Worm (Caenorhabditis elegans): ENCODE data around the gene W02F12.4.

ce11 chrV:6753257-6753656, 46.5 kb upstream of the W02F12.4 start:
- TF ChIP-seq ztf-29 (GFP tag; IDR thresholded peaks at IDR 0.05) (no peak), T22C8.4 (GFP tag; IDR thresholded peaks at IDR 0.05) (no peak), flt-1 (GFP tag; IDR thresholded peaks at IDR 0.05) (no peak), med-1 (GFP tag; optimal IDR thresholded peaks at IDR 0.05; ENCODE audit: insufficient read depth) (no peak), ref-1 (GFP tag; conservative IDR thresholded peaks at IDR 0.05) (no peak), ztf-23 (GFP tag; IDR thresholded peaks at IDR 0.05) (no peak), tab-1 (GFP tag; IDR thresholded peaks at IDR 0.05) (no peak), cog-1 (tag; optimal IDR thresholded peaks at IDR 0.05) (no peak), klf-2 (GFP tag; conservative IDR thresholded peaks at IDR 0.05) (no peak)

Measured in whole organism, midembryonic.